Worm (Caenorhabditis elegans): ENCODE results near the gene F41G3.5.

Gene F41G3.5

ce11 chrII:6707496-6708260, 38.8 kb upstream of the F41G3.5 start:
- TF ChIP-seq K09A11.1 (tag; optimal IDR thresholded peaks at IDR 0.05; ENCODE audit: insufficient read depth), result no peak
- no peak for TF ChIP-seq ceh-9 (tag; optimal IDR thresholded peaks at IDR 0.05)
- TF ChIP-seq unc-55 (GFP tag; optimal IDR thresholded peaks at IDR 0.05), result peak; percentile 84
- no peak for TF ChIP-seq ceh-45 (GFP tag; IDR thresholded peaks at IDR 0.05)
- TF ChIP-seq ahr-1 (tag; optimal IDR thresholded peaks at IDR 0.05), result no peak
- TF ChIP-seq ceh-18 (tag; optimal IDR thresholded peaks at IDR 0.05), result peak; percentile 75
- no peak for TF ChIP-seq ceh-48 (tag; optimal IDR thresholded peaks at IDR 0.05)
- TF ChIP-seq sox-4 (tag; optimal IDR thresholded peaks at IDR 0.05), result no peak
- no peak for TF ChIP-seq hlh-30 (tag; optimal IDR thresholded peaks at IDR 0.05; ENCODE audit: insufficient read depth)
- no peak for TF ChIP-seq nhr-232 (tag; optimal IDR thresholded peaks at IDR 0.05)
- TF ChIP-seq rnt-1 (tag; optimal IDR thresholded peaks at IDR 0.05), result peak; percentile 41
- peak; percentile 27 for TF ChIP-seq ceh-31 (tag; optimal IDR thresholded peaks at IDR 0.05)
- TF ChIP-seq hlh-6 (tag; optimal IDR thresholded peaks at IDR 0.05), result no peak
- peak; percentile 2 for TF ChIP-seq unc-42 (tag; optimal IDR thresholded peaks at IDR 0.05)
- no peak for TF ChIP-seq Y22D7AL.16 (tag; optimal IDR thresholded peaks at IDR 0.05)

ce11 chrII:6708980-6709379, 37.5 kb upstream of the F41G3.5 start:
- TF ChIP-seq C08G9.2 (tag; optimal IDR thresholded peaks at IDR 0.05), result no peak
- no peak for TF ChIP-seq sox-2 (GFP tag; IDR thresholded peaks at IDR 0.05)
- peak; percentile 36 for TF ChIP-seq nfya-1 (tag; optimal IDR thresholded peaks at IDR 0.05)
- TF ChIP-seq unc-3 (GFP tag; conservative IDR thresholded peaks at IDR 0.05), result no peak
- no peak for TF ChIP-seq unc-3 (tag; optimal IDR thresholded peaks at IDR 0.05)
- no peak for TF ChIP-seq pax-1 (tag; optimal IDR thresholded peaks at IDR 0.05)
- no peak for TF ChIP-seq ref-2 (tag; optimal IDR thresholded peaks at IDR 0.05)
- TF ChIP-seq ceh-18 (tag; optimal IDR thresholded peaks at IDR 0.05), result peak; percentile 76
- TF ChIP-seq pros-1 (tag; optimal IDR thresholded peaks at IDR 0.05), result no peak

ce11 chrII:6709680-6710079, 36.8 kb upstream of the F41G3.5 start:
- no peak for TF ChIP-seq ets-4 (tag; optimal IDR thresholded peaks at IDR 0.05)
- TF ChIP-seq gmeb-2 (tag; optimal IDR thresholded peaks at IDR 0.05), result no peak
- TF ChIP-seq unc-42 (tag; optimal IDR thresholded peaks at IDR 0.05), result peak; percentile 93

ce11 chrII:6710596-6710995, 35.9 kb upstream of the F41G3.5 start:
- TF ChIP-seq hlh-6 (tag; optimal IDR thresholded peaks at IDR 0.05), result peak; percentile 45
- TF ChIP-seq F13H6.1 (tag; optimal IDR thresholded peaks at IDR 0.05), result no peak
- TF ChIP-seq sdc-2 (tag; optimal IDR thresholded peaks at IDR 0.05), result peak; percentile 28
- no peak for TF ChIP-seq tbx-7 (tag; optimal IDR thresholded peaks at IDR 0.05)

DNA sequence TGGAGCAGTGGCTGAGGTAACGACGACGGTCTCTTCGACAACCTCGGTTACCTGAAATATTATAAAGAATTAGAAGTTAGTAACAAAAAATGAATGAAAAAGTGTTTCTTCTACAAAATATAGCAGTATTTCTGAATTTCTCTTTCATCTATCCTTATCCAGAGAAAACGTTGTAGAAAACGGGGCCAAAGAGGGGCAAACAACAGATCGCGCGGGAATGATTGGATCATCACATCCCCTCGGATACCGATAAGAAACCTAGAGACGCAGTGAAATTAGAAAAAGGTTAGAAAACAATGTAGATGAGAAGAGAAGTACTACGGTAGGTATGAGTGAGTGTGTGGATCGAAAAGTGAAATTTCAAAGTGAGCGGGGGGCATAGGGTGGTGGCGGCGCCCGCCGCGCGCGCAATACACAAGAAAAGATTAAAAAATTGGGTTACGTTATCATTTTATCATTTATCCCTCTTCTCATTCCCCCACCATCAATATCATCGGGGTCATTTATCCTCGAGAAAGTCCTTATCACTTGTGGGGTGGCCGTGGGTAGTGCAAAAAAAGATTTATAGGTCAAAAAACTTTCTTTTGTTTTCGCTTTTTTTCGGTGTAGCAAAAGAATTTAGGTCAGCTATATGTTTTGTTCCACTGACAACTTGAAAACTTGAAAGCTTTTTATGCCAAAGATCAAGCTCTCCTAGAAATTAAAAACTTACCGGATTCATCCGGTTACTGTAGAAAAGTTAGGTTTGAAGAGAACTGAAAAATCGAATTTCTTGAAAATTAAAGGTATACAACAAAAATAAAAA, 34.1 kb upstream of the F41G3.5 start, which contains the start of the genes dpy-10 and T14B4.19:
Gene dpy-10 (minus strand): TSS at position 51 of the 805 bp plus-strand sequence.
Gene T14B4.19 (minus strand): TSS at position 755 of the 805 bp plus-strand sequence.
- no peak for TF ChIP-seq hlh-15 (tag; optimal IDR thresholded peaks at IDR 0.05)
- no peak for TF ChIP-seq ttx-3 (tag; optimal IDR thresholded peaks at IDR 0.05)
- TF ChIP-seq ref-2 (tag; optimal IDR thresholded peaks at IDR 0.05), result peak; percentile 66
- peak; percentile 11 for TF ChIP-seq rnt-1 (tag; optimal IDR thresholded peaks at IDR 0.05)

ce11 chrII:6713003-6713402, 33.5 kb upstream of the F41G3.5 start:
- TF ChIP-seq mec-3 (tag; optimal IDR thresholded peaks at IDR 0.05; ENCODE audit: borderline replicate concordance), result no peak
- no peak for TF ChIP-seq pqm-1 (tag; optimal IDR thresholded peaks at IDR 0.05)
- TF ChIP-seq K02D7.2 (tag; optimal IDR thresholded peaks at IDR 0.05), result no peak
- TF ChIP-seq hlh-13 (GFP tag; optimal IDR thresholded peaks at IDR 0.05), result no peak
- no peak for TF ChIP-seq elt-2 (tag; optimal IDR thresholded peaks at IDR 0.05)
- TF ChIP-seq dmd-4 (tag; optimal IDR thresholded peaks at IDR 0.05; ENCODE audit: borderline replicate concordance), result no peak

Measured in whole organism, late embryonic.